Worm (Caenorhabditis elegans) whole organism, L4 larva: ENCODE results near the gene Y54G11A.9.

Experiments
- D1046.2 ChIP-seq: fragments of 200-800 bp; sonication (Bioruptor generic); IDR thresholded peaks from 2 replicates; pipeline ENCODE4 v1.3.6; 2022; ENCODE audit warnings: missing genetic modification characterization, missing compliant biosample characterization
- F37D6.2 ChIP-seq: sonication (generic microtip); optimal IDR thresholded peaks from 2 replicates; lab custom pipeline; 2016; ENCODE audit warnings: mild to moderate bottlenecking, missing genetic modification characterization, missing compliant biosample characterization
- F44E2.7 ChIP-seq: fragments of 200-800 bp; sonication (Bioruptor generic); IDR thresholded peaks from 2 replicates; pipeline ENCODE4 v2.1.2; 2022; ENCODE audit warnings: missing genetic modification characterization, missing compliant biosample characterization
- T20F7.1 ChIP-seq: fragments of 200-800 bp; sonication (Bioruptor generic); optimal IDR thresholded peaks from 2 replicates; lab custom pipeline; 2018; ENCODE audit warnings: mild to moderate bottlenecking, missing genetic modification characterization, missing compliant biosample characterization
- Y105C5A.15 ChIP-seq: fragments of 200-800 bp; sonication (Bioruptor generic); IDR thresholded peaks from 2 replicates; pipeline ENCODE4 v1.3.6; 2022; ENCODE audit warnings: missing genetic modification characterization, missing compliant biosample characterization
- Y5F2A.4 ChIP-seq: fragments of 200-800 bp; sonication (Bioruptor generic); optimal IDR thresholded peaks from 2 replicates; lab custom pipeline; 2018; ENCODE audit warnings: mild to moderate bottlenecking, missing genetic modification characterization, missing compliant biosample characterization
- Y75B8A.6 ChIP-seq: fragments of 200-800 bp; sonication (Bioruptor generic); IDR thresholded peaks from 2 replicates; pipeline ENCODE4 v1.3.6; 2022; ENCODE audit warnings: missing genetic modification reagents, missing genetic modification characterization, missing compliant biosample characterization
- ZK546.5 ChIP-seq, 2 experiments: sonication (generic microtip); optimal IDR thresholded peaks; 2 replicates each; lab custom pipeline; 2017; ENCODE audit warnings: missing biosample characterization in 2 of 2, missing genetic modification characterization in 2 of 2
- aha-1 ChIP-seq: fragments of 150-350 bp; peaks from one replicate; lab custom pipeline; 2014; ENCODE audit warnings: missing biosample characterization, missing genetic modification characterization
- ama-1 ChIP-seq: fragments of 150-350 bp; optimal IDR thresholded peaks from 2 replicates; lab custom pipeline; 2014; ENCODE audit warnings: inconsistent platforms, mixed read lengths
- arid-1 ChIP-seq: fragments of 200-800 bp; sonication (Bioruptor generic); conservative IDR thresholded peaks from 2 replicates; pipeline ENCODE4 v1.3.6; 2022; ENCODE audit warnings: missing genetic modification reagents, missing genetic modification characterization, missing compliant biosample characterization
- attf-4 ChIP-seq: sonication (generic microtip); optimal IDR thresholded peaks from 3 replicates; lab custom pipeline; 2017; ENCODE audit warnings: missing biosample characterization, missing genetic modification characterization
- ceh-28 ChIP-seq: fragments of 150-350 bp; optimal IDR thresholded peaks from 2 replicates; lab custom pipeline; 2014; ENCODE audit warnings: missing biosample characterization, missing genetic modification reagents, missing genetic modification characterization
- ceh-62 ChIP-seq: sonication (generic microtip); optimal IDR thresholded peaks from 2 replicates; lab custom pipeline; 2017; ENCODE audit warnings: missing biosample characterization, missing genetic modification characterization
- ceh-82 ChIP-seq: sonication (generic microtip); optimal IDR thresholded peaks from 2 replicates; lab custom pipeline; 2017; ENCODE audit warnings: missing biosample characterization, missing genetic modification characterization
- ctbp-1 ChIP-seq: fragments of 200-800 bp; sonication (Bioruptor generic); IDR thresholded peaks from 2 replicates; pipeline ENCODE4 v1.3.6; 2022; ENCODE audit warnings: missing genetic modification reagents, missing genetic modification characterization, missing compliant biosample characterization
- daf-8 ChIP-seq: fragments of 200-800 bp; sonication (Bioruptor generic); IDR thresholded peaks from 2 replicates; pipeline ENCODE4 v1.3.6; 2022; ENCODE audit warnings: missing genetic modification characterization, missing compliant biosample characterization
- dmd-9 ChIP-seq: fragments of 200-800 bp; sonication (Bioruptor generic); IDR thresholded peaks from 2 replicates; pipeline ENCODE4 v1.3.6; 2022; ENCODE audit warnings: missing genetic modification reagents, missing genetic modification characterization, missing compliant biosample characterization
- dve-1 ChIP-seq: sonication (generic microtip); optimal IDR thresholded peaks from 2 replicates; lab custom pipeline; 2017; ENCODE audit warnings: antibody characterized with exemption, mild to moderate bottlenecking, missing genetic modification characterization, missing compliant biosample characterization; ENCODE audit not compliant: insufficient read depth
- egl-27 ChIP-seq: sonication (generic microtip); optimal IDR thresholded peaks from 3 replicates; lab custom pipeline; 2017; ENCODE audit warnings: missing biosample characterization, missing genetic modification reagents, missing genetic modification characterization
- egl-43 ChIP-seq: fragments of 200-800 bp; sonication (Bioruptor generic); IDR thresholded peaks from 2 replicates; pipeline ENCODE4 v1.3.6; 2022; ENCODE audit warnings: missing genetic modification reagents, missing genetic modification characterization, missing compliant biosample characterization
- lim-7 ChIP-seq: fragments of 200-800 bp; sonication (Bioruptor generic); IDR thresholded peaks from 2 replicates; pipeline ENCODE4 v1.3.6; 2022; ENCODE audit warnings: missing genetic modification characterization, missing compliant biosample characterization
- lin-13 ChIP-seq: fragments of 150-350 bp; optimal IDR thresholded peaks from 2 replicates; lab custom pipeline; 2014; ENCODE audit warnings: missing biosample characterization, missing genetic modification reagents, missing genetic modification characterization
- lin-15B ChIP-seq: fragments of 150-350 bp; sonication (generic microtip); optimal IDR thresholded peaks from 3 replicates; lab custom pipeline; 2014; ENCODE audit warnings: missing biosample characterization, missing genetic modification characterization
- lin-38 ChIP-seq: fragments of 200-800 bp; sonication (Bioruptor generic); IDR thresholded peaks from 2 replicates; pipeline ENCODE4 v1.3.6; 2022; ENCODE audit warnings: missing genetic modification reagents, missing genetic modification characterization, missing compliant biosample characterization
- lin-39 ChIP-seq: fragments of 150-350 bp; optimal IDR thresholded peaks from 2 replicates; lab custom pipeline; 2014; ENCODE audit warnings: missing biosample characterization, missing genetic modification reagents, missing genetic modification characterization
- lsy-2 ChIP-seq, 2 experiments: fragments of 150-350 bp in 1 of 2; sonication (generic microtip) in 1 of 2; optimal IDR thresholded peaks; 2 replicates each; lab custom pipeline; 2014 to 2017; ENCODE audit warnings: missing biosample characterization in 2 of 2, missing genetic modification characterization in 2 of 2
- madf-9 ChIP-seq: fragments of 200-800 bp; sonication (Bioruptor generic); conservative IDR thresholded peaks from 2 replicates; pipeline ENCODE4 v1.3.6; 2022; ENCODE audit warnings: missing genetic modification reagents, missing genetic modification characterization, missing compliant biosample characterization
- mdl-1 ChIP-seq, 2 experiments: fragments of 150-350 bp in 1 of 2; sonication (generic microtip) in 1 of 2; optimal IDR thresholded peaks; 2 replicates each; lab custom pipeline; 2014 to 2017; ENCODE audit warnings: missing biosample characterization in 2 of 2, missing genetic modification characterization in 2 of 2
- mep-1 ChIP-seq: fragments of 150-350 bp; sonication (generic microtip); optimal IDR thresholded peaks from 3 replicates; lab custom pipeline; 2014; ENCODE audit warnings: missing biosample characterization, missing genetic modification characterization
- mxl-3 ChIP-seq: fragments of 200-800 bp; sonication (Bioruptor generic); optimal IDR thresholded peaks from 2 replicates; lab custom pipeline; 2018; ENCODE audit warnings: mild to moderate bottlenecking, missing genetic modification characterization, missing compliant biosample characterization
- nhr-102 ChIP-seq: sonication (generic microtip); optimal IDR thresholded peaks from 2 replicates; lab custom pipeline; 2016; ENCODE audit warnings: mild to moderate bottlenecking, missing genetic modification characterization, moderate library complexity, missing compliant biosample characterization
- nhr-11 ChIP-seq: fragments of 150-350 bp; optimal IDR thresholded peaks from 2 replicates; lab custom pipeline; 2014; ENCODE audit warnings: missing biosample characterization, missing genetic modification characterization
- nhr-111 ChIP-seq: fragments of 200-800 bp; sonication (Bioruptor generic); optimal IDR thresholded peaks from 2 replicates; lab custom pipeline; 2018; ENCODE audit warnings: mild to moderate bottlenecking, missing genetic modification characterization, missing compliant biosample characterization
- nhr-237 ChIP-seq: sonication (generic microtip); optimal IDR thresholded peaks from 2 replicates; lab custom pipeline; 2017; ENCODE audit warnings: missing biosample characterization, missing genetic modification characterization
- nhr-25 ChIP-seq: sonication (generic microtip); optimal IDR thresholded peaks from 2 replicates; lab custom pipeline; 2017; ENCODE audit warnings: missing genetic modification characterization, mild to moderate bottlenecking, missing compliant biosample characterization, antibody characterized with exemption, moderate library complexity, borderline replicate concordance; ENCODE audit not compliant: insufficient read depth
- nhr-6 ChIP-seq: fragments of 150-350 bp; optimal IDR thresholded peaks from 2 replicates; lab custom pipeline; 2014; ENCODE audit warnings: missing biosample characterization, missing genetic modification characterization
- pha-4 ChIP-seq, 2 experiments: fragments of 150-350 bp in 1 of 2; fragments of 200-800 bp in 1 of 2; sonication (Bioruptor generic) in 1 of 2; IDR thresholded peaks in 1 of 2; optimal IDR thresholded peaks in 1 of 2; 2 replicates each; pipeline versions ENCODE4 v1.3.6 to Lab custom; 2014 to 2022; ENCODE audit warnings: missing genetic modification characterization in 2 of 2, missing genetic modification reagents in 2 of 2, missing biosample characterization in 1 of 2, missing compliant biosample characterization in 1 of 2
- rbr-2 ChIP-seq: sonication (generic microtip); optimal IDR thresholded peaks from 2 replicates; lab custom pipeline; 2016; ENCODE audit warnings: missing genotype, missing genetic modification characterization, missing compliant biosample characterization
- saeg-2 ChIP-seq: fragments of 200-800 bp; sonication (Bioruptor generic); IDR thresholded peaks from 2 replicates; pipeline ENCODE4 v1.3.6; 2022; ENCODE audit warnings: missing genetic modification reagents, missing genetic modification characterization, missing compliant biosample characterization
- skn-1 ChIP-seq: fragments of 150-350 bp; optimal IDR thresholded peaks from 2 replicates; lab custom pipeline; 2014; ENCODE audit warnings: missing biosample characterization, missing genetic modification characterization
- snpc-4 ChIP-seq: fragments of 150-350 bp; optimal IDR thresholded peaks from 2 replicates; lab custom pipeline; 2014; ENCODE audit warnings: missing biosample characterization, missing genetic modification characterization
- spr-1 ChIP-seq: sonication (generic microtip); optimal IDR thresholded peaks from 2 replicates; lab custom pipeline; 2016; ENCODE audit warnings: mild to moderate bottlenecking, missing genetic modification characterization, missing compliant biosample characterization
- spr-3 ChIP-seq: fragments of 200-800 bp; sonication (Bioruptor generic); optimal IDR thresholded peaks from 2 replicates; lab custom pipeline; 2018; ENCODE audit warnings: mild to moderate bottlenecking, missing genetic modification characterization, missing compliant biosample characterization
- tag-97 ChIP-seq: fragments of 200-800 bp; sonication (Bioruptor generic); IDR thresholded peaks from 2 replicates; pipeline ENCODE4 v1.3.6; 2022; ENCODE audit warnings: missing genetic modification characterization, missing compliant biosample characterization
- tra-1 ChIP-seq: fragments of 200-800 bp; sonication (Bioruptor generic); IDR thresholded peaks from 2 replicates; pipeline ENCODE4 v1.3.6; 2022; ENCODE audit warnings: missing genetic modification reagents, missing genetic modification characterization, missing compliant biosample characterization
- unc-39 ChIP-seq: sonication (generic microtip); optimal IDR thresholded peaks from 2 replicates; lab custom pipeline; 2017; ENCODE audit warnings: missing biosample characterization, missing genetic modification characterization
- unc-62 ChIP-seq, 3 experiments: fragments of 150-350 bp in 1 of 3; sonication (generic microtip); optimal IDR thresholded peaks in 2 of 3; peaks in 1 of 3; 1 replicate in 1 of 3; 2 replicates in 2 of 3; lab custom pipeline; 2014 to 2017; ENCODE audit warnings: missing biosample characterization in 3 of 3, missing genetic modification characterization in 3 of 3, missing genetic modification reagents in 3 of 3, missing genotype in 1 of 3
- zag-1 ChIP-seq: fragments of 150-350 bp; optimal IDR thresholded peaks from 2 replicates; lab custom pipeline; 2014; ENCODE audit warnings: missing biosample characterization, missing genetic modification characterization
- zip-2 ChIP-seq: fragments of 150-350 bp; optimal IDR thresholded peaks from 2 replicates; lab custom pipeline; 2014; ENCODE audit warnings: missing biosample characterization, missing genetic modification characterization
- ztf-11 ChIP-seq: fragments of 150-350 bp; optimal IDR thresholded peaks from 2 replicates; lab custom pipeline; 2014; ENCODE audit warnings: missing biosample characterization, missing genetic modification characterization

Y54G11A.9 gene

DNA sequence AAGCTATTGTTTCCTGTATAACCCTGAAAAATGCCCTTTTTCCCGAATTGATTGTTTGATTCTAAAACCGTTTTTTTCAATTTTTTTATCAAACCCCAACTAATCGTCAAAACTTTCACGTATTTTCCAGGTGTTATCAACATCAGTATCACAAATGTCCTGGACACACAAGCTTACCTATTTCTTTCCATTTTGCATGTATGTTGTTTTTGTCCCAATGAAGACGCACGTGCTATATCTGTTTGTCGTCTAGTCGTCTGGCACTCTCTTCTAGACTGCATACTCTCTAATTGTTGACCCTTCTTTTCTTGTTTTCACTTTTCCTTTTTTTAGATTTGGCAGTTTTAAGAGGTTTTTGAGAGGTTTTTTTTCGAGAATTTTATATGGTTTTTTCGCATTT is 49.9 kb downstream of the Y54G11A.9 start (continued):
- no peak for TF ChIP-seq saeg-2 (GFP tag; lab: Robert Waterston, UW)
- TF ChIP-seq spr-3 (GFP tag; lab: Kevin White, UChicago), result no peak
- TF ChIP-seq ctbp-1, result no peak
- TF ChIP-seq mep-1, result peak; percentile 51
- no peak for TF ChIP-seq T20F7.1 (GFP tag; lab: Kevin White, UChicago)
- no peak for TF ChIP-seq nhr-6
- TF ChIP-seq dve-1 (tag; lab: Kevin White, UChicago), result peak; percentile 92
- TF ChIP-seq snpc-4 (tag; lab: Kevin White, UChicago), result no peak
- no peak for TF ChIP-seq Y75B8A.6 (GFP tag; lab: Robert Waterston, UW)
- TF ChIP-seq unc-62 (GFP tag; optimal IDR thresholded peaks at IDR 0.05 in 1 of 2; lab: Kevin White, UChicago), result peak in 1 of 2 experiments; percentile 93
- TF ChIP-seq unc-62 (tag; optimal IDR thresholded peaks at IDR 0.05; lab: Kevin White, UChicago), result no peak
- TF ChIP-seq ceh-82 (tag; lab: Kevin White, UChicago), result no peak
- TF ChIP-seq tag-97 (GFP tag; lab: Robert Waterston, UW), result no peak
- peak; percentile 9 for TF ChIP-seq rbr-2 (tag; lab: Kevin White, UChicago)
- TF ChIP-seq lin-13 (GFP tag; lab: Kevin White, UChicago), result no peak
- TF ChIP-seq nhr-25 (tag; lab: Kevin White, UChicago), result no peak
- TF ChIP-seq tra-1 (GFP tag; lab: Robert Waterston, UW), result no peak
- no peak for TF ChIP-seq spr-1 (tag; lab: Kevin White, UChicago)
- TF ChIP-seq ceh-28, result no peak
- no peak for TF ChIP-seq nhr-237 (tag; lab: Kevin White, UChicago)
- TF ChIP-seq attf-4 (tag; lab: Kevin White, UChicago), result no peak
- TF ChIP-seq lim-7 (GFP tag; lab: Robert Waterston, UW), result no peak
- peak in 1 of 2 experiments; percentile 68 for TF ChIP-seq lsy-2 (tag; optimal IDR thresholded peaks at IDR 0.05; lab: Kevin White, UChicago)
- TF ChIP-seq nhr-102 (tag; lab: Kevin White, UChicago), result peak; percentile 77
- TF ChIP-seq ama-1 (lab: Kevin White, UChicago), result no peak
- TF ChIP-seq mxl-3 (GFP tag; lab: Kevin White, UChicago), result peak; percentile 54
- TF ChIP-seq zip-2 (tag; lab: Kevin White, UChicago), result no peak
- no peak for TF ChIP-seq ztf-11 (tag; lab: Kevin White, UChicago)
- no peak for TF ChIP-seq D1046.2 (GFP tag; lab: Robert Waterston, UW)
- no peak for TF ChIP-seq F37D6.2 (tag; lab: Kevin White, UChicago)
- no peak for TF ChIP-seq nhr-111 (GFP tag; lab: Kevin White, UChicago)
- no peak for TF ChIP-seq lin-15B (tag; lab: Kevin White, UChicago)
- TF ChIP-seq lin-38 (GFP tag; lab: Robert Waterston, UW), result no peak
- peak; percentile 83 to 98 for TF ChIP-seq mdl-1 (tag; optimal IDR thresholded peaks at IDR 0.05; lab: Kevin White, UChicago)
- no peak for TF ChIP-seq ceh-62 (tag; lab: Kevin White, UChicago)
- TF ChIP-seq egl-43 (GFP tag; lab: Robert Waterston, UW), result no peak
- TF ChIP-seq pha-4 (GFP tag; IDR thresholded peaks at IDR 0.05; lab: Robert Waterston, UW), result no peak
- TF ChIP-seq pha-4 (tag; optimal IDR thresholded peaks at IDR 0.05; lab: Kevin White, UChicago), result peak; percentile 74
- TF ChIP-seq Y5F2A.4 (GFP tag; lab: Kevin White, UChicago), result no peak
- no peak for TF ChIP-seq egl-27 (tag; lab: Kevin White, UChicago)
- no peak for TF ChIP-seq madf-9 (GFP tag; lab: Robert Waterston, UW)
- no peak for TF ChIP-seq arid-1 (GFP tag; lab: Robert Waterston, UW)
- no peak for TF ChIP-seq daf-8 (GFP tag; lab: Robert Waterston, UW)
- no peak for TF ChIP-seq Y105C5A.15
- TF ChIP-seq aha-1, result peak; percentile 82
- TF ChIP-seq ZK546.5 (tag; optimal IDR thresholded peaks at IDR 0.05; lab: Kevin White, UChicago), result no peak
- no peak for TF ChIP-seq F44E2.7
- no peak for TF ChIP-seq zag-1 (tag; lab: Kevin White, UChicago)
- no peak for TF ChIP-seq skn-1 (tag; lab: Kevin White, UChicago)
- no peak for TF ChIP-seq nhr-11 (tag; lab: Kevin White, UChicago)
- TF ChIP-seq dmd-9 (GFP tag; lab: Robert Waterston, UW), result no peak
- no peak for TF ChIP-seq lin-39 (tag; lab: Kevin White, UChicago)
- no peak for TF ChIP-seq unc-39 (tag; lab: Kevin White, UChicago)
- TF ChIP-seq, all 104 proteins: peak for 23
